Fruit fly (Drosophila melanogaster) S2 (cell line): ENCODE measurements around the gene Mical.

Source experiments
- CG8478 ChIP-seq: fragments of >200 bp; optimal IDR thresholded peaks from 2 replicates; lab custom pipeline; 2018
- CTCF ChIP-seq, 2 experiments: fragments of >200 bp; optimal IDR thresholded peaks; 2 replicates each; lab custom pipeline; 2018

dm6 chr3R:9963179-9963905 is 79.4 kb downstream of the Mical start:
- TF ChIP-seq CTCF (optimal IDR thresholded peaks at IDR 0.05; lab: Kevin White, UChicago) (no peak), CG8478 (no peak)
